Worm (Caenorhabditis elegans) whole organism, mixed stage, embryonic: ENCODE results near the gene sbsp-1.

Experiments used
- blmp-1 ChIP-seq: fragments of 150-350 bp; optimal IDR thresholded peaks from 2 replicates; lab custom pipeline; 2014; ENCODE audit warnings: missing biosample characterization, missing genetic modification characterization
- mep-1 ChIP-seq: fragments of 150-350 bp; optimal IDR thresholded peaks from 2 replicates; lab custom pipeline; 2017; ENCODE audit warnings: missing biosample characterization, missing genetic modification reagents, missing genetic modification characterization, inconsistent platforms
- mls-2 ChIP-seq: sonication (generic microtip); optimal IDR thresholded peaks from 2 replicates; lab custom pipeline; 2016; ENCODE audit warnings: mild to moderate bottlenecking, missing genetic modification characterization, moderate library complexity, missing compliant biosample characterization
- nhr-12 ChIP-seq: fragments of 150-350 bp; optimal IDR thresholded peaks from 2 replicates; lab custom pipeline; 2014; ENCODE audit warnings: missing biosample characterization, missing genetic modification characterization
- nhr-76 ChIP-seq: sonication (generic microtip); optimal IDR thresholded peaks from 2 replicates; lab custom pipeline; 2017; ENCODE audit warnings: missing biosample characterization, missing genetic modification characterization
- ztf-11 ChIP-seq: fragments of 150-350 bp; optimal IDR thresholded peaks from 2 replicates; lab custom pipeline; 2014; ENCODE audit warnings: missing biosample characterization, missing genetic modification characterization

- TF ChIP-seq nhr-12 (tag; lab: Kevin White, UChicago) (no peak), ztf-11 (no peak), mep-1 (tag; lab: Kevin White, UChicago) (no peak), nhr-76 (no peak), blmp-1 (tag; lab: Kevin White, UChicago) (no peak), mls-2 (tag; lab: Kevin White, UChicago) (no peak)
These were observed 16.7 kb upstream of the sbsp-1 start for ce11 chrIII:10816045-10816444.
